Fruit fly (Drosophila melanogaster): ENCODE measurements around the gene naz.

The naz gene

DNA sequence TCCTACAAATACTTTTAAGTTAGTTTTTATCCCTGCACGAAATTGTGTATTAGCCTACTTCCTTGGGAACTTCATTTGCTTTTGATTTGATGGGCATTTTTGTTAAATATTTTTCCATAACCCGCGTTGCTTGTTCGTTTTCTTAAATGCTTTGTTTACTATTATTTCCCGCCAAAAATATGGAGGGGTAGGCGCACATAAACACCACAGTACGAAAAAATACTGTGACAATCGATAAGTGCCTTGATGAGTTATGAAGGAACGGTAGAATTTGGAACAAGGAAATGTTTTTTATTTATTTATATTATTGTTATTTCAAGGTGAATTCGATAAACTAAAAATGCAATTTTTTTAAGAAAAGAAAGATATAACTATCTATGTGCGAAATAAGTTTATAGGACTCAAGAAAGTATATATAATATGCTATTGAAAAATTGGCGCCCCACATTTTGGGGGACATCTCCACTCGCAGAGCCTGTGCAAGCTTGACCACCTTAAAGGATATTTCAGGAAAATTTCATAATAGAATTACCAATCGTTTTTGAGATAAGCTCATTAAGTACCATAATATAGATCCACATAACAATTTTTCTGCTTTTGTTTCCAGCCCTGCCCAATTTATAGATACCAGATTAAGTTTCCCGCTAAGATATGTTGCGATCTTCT lies 37.4 kb upstream of the naz start, which contains the start of the genes WRNexo and Nup43 (continued):
- TF ChIP-seq caup (GFP tag; optimal IDR thresholded peaks at IDR 0.05; ENCODE audit: severe bottlenecking) = no peak
- TF ChIP-seq gem (tag; optimal IDR thresholded peaks at IDR 0.05) = peak; percentile 61
- peak; percentile 55 for TF ChIP-seq CG31224 (GFP tag; IDR thresholded peaks at IDR 0.05)
- TF ChIP-seq Bteb2 (GFP tag; optimal IDR thresholded peaks at IDR 0.05) = no peak
- peak; percentile 37 for TF ChIP-seq stwl (tag; optimal IDR thresholded peaks at IDR 0.05)
- peak; percentile 9 to 50 for TF ChIP-seq Pdp1 (GFP tag; optimal IDR thresholded peaks at IDR 0.05)
- peak; percentile 87 for TF ChIP-seq CG7928 (GFP tag; optimal IDR thresholded peaks at IDR 0.05)
- TF ChIP-seq prd (optimal IDR thresholded peaks at IDR 0.05) = no peak
- peak; percentile 52; the same call in 2 of the 3 replicates for TF ChIP-seq prd (GFP tag; IDR thresholded peaks at IDR 0.05)
- TF ChIP-seq CHES-1-like (GFP tag; optimal IDR thresholded peaks at IDR 0.05) = peak; percentile 41
- peak; percentile 14 for TF ChIP-seq ems (GFP tag; optimal IDR thresholded peaks at IDR 0.05)
- no peak for TF ChIP-seq pan (optimal IDR thresholded peaks at IDR 0.05)
- TF ChIP-seq pan (GFP tag; optimal IDR thresholded peaks at IDR 0.05 in 1 of 2, IDR thresholded peaks at IDR 0.05 in 1 of 2) = peak in 1 of 2 experiments; percentile 42
- 0 out of 2 replicates have a peak, but pooled peaks have one; percentile 24 for TF ChIP-seq CG1024 (GFP tag; IDR thresholded peaks at IDR 0.05)
- TF ChIP-seq CG11398 (GFP tag; optimal IDR thresholded peaks at IDR 0.05) = no peak
- no peak for TF ChIP-seq Usf (GFP tag; optimal IDR thresholded peaks at IDR 0.05)
- peak; percentile 17 for TF ChIP-seq CG16815 (GFP tag; optimal IDR thresholded peaks at IDR 0.05)
- peak; percentile 49 for TF ChIP-seq Hr3 (GFP tag; optimal IDR thresholded peaks at IDR 0.05)
- no peak for TF ChIP-seq aop (GFP tag; IDR thresholded peaks at IDR 0.05)
- TF ChIP-seq zf30C (GFP tag; optimal IDR thresholded peaks at IDR 0.05) = no peak
- peak; percentile 16 for TF ChIP-seq Elba2 (GFP tag; optimal IDR thresholded peaks at IDR 0.05)
- peak; percentile 69 for TF ChIP-seq CoRest (tag; optimal IDR thresholded peaks at IDR 0.05)
- 0 out of 2 replicates have a peak, but pooled peaks have one; percentile 20 for TF ChIP-seq Rx (GFP tag; IDR thresholded peaks at IDR 0.05)
- TF ChIP-seq Sry-δ (GFP tag; optimal IDR thresholded peaks at IDR 0.05) = peak; percentile 33
- TF ChIP-seq CG11456 (GFP tag; IDR thresholded peaks at IDR 0.05) = peak; percentile 17; the same call in 1 of the 3 replicates
- TF ChIP-seq CG34422 (GFP tag; IDR thresholded peaks at IDR 0.05) = peak; percentile 62; the same call in 2 of the 3 replicates
- TF ChIP-seq zen (tag; optimal IDR thresholded peaks at IDR 0.05) = peak; percentile 12
- peak; percentile 14 for TF ChIP-seq nerfin-1 (tag; optimal IDR thresholded peaks at IDR 0.05)
- peak; percentile 47; the same call in 1 of the 2 replicates for TF ChIP-seq ranshi (GFP tag; IDR thresholded peaks at IDR 0.05)
- TF ChIP-seq Dek (tag; optimal IDR thresholded peaks at IDR 0.05) = no peak
- TF ChIP-seq her (GFP tag; optimal IDR thresholded peaks at IDR 0.05) = no peak
- TF ChIP-seq CG12391 (tag; optimal IDR thresholded peaks at IDR 0.05) = peak; percentile 44
- no peak for TF ChIP-seq CG13894 (tag; optimal IDR thresholded peaks at IDR 0.05)
- TF ChIP-seq Kr (GFP tag; optimal IDR thresholded peaks at IDR 0.05) = no peak
- TF ChIP-seq ewg (GFP tag; optimal IDR thresholded peaks at IDR 0.05) = no peak
- no peak for TF ChIP-seq cg (GFP tag; optimal IDR thresholded peaks at IDR 0.05)
- TF ChIP-seq dmrt99B (tag; optimal IDR thresholded peaks at IDR 0.05) = no peak
- 0 out of 2 replicates have a peak, but pooled peaks have one; percentile 32 for TF ChIP-seq CG7372 (GFP tag; IDR thresholded peaks at IDR 0.05)
- peak; percentile 1 for TF ChIP-seq Dad (GFP tag; optimal IDR thresholded peaks at IDR 0.05)
- no peak for TF ChIP-seq CG15269 (tag; optimal IDR thresholded peaks at IDR 0.05)
- peak; percentile 44 for TF ChIP-seq Lhr (GFP tag; optimal IDR thresholded peaks at IDR 0.05)
- TF ChIP-seq h (optimal IDR thresholded peaks at IDR 0.05) = no peak
- no peak for TF ChIP-seq salm (tag; optimal IDR thresholded peaks at IDR 0.05)
- TF ChIP-seq disco-r (GFP tag; optimal IDR thresholded peaks at IDR 0.05) = no peak
- TF ChIP-seq sr (GFP tag; IDR thresholded peaks at IDR 0.05) = no peak
- TF ChIP-seq chm (GFP tag; IDR thresholded peaks at IDR 0.05) = no peak
- TF ChIP-seq chn (GFP tag; optimal IDR thresholded peaks at IDR 0.05) = peak; percentile 33
- peak; percentile 35 for TF ChIP-seq Hmr (GFP tag; optimal IDR thresholded peaks at IDR 0.05)
- peak; percentile 6 for TF ChIP-seq Six4 (GFP tag; optimal IDR thresholded peaks at IDR 0.05)
- TF ChIP-seq CG4404 (GFP tag; IDR thresholded peaks at IDR 0.05) = peak; percentile 30; the same call in 1 of the 2 replicates

Measured in whole organism, embryonic.